Worm (Caenorhabditis elegans) whole organism, L4 larva: ENCODE measurements around the gene R07B7.6.

Experiments
- Y75B8A.6 ChIP-seq: fragments of 200-800 bp; sonication (Bioruptor generic); IDR thresholded peaks from 2 replicates; pipeline ENCODE4 v1.3.6; 2022; ENCODE audit warnings: missing genetic modification reagents, missing genetic modification characterization, missing compliant biosample characterization
- attf-4 ChIP-seq: sonication (generic microtip); optimal IDR thresholded peaks from 3 replicates; lab custom pipeline; 2017; ENCODE audit warnings: missing biosample characterization, missing genetic modification characterization
- ceh-28 ChIP-seq: fragments of 150-350 bp; optimal IDR thresholded peaks from 2 replicates; lab custom pipeline; 2014; ENCODE audit warnings: missing biosample characterization, missing genetic modification reagents, missing genetic modification characterization
- fos-1 ChIP-seq: fragments of 150-350 bp; optimal IDR thresholded peaks from 2 replicates; lab custom pipeline; 2014; ENCODE audit warnings: missing biosample characterization, missing genetic modification characterization
- hmg-1.1 ChIP-seq: fragments of 200-800 bp; sonication (Bioruptor generic); IDR thresholded peaks from 2 replicates; pipeline ENCODE4 v1.3.6; 2022; ENCODE audit warnings: missing genetic modification reagents, missing genetic modification characterization, missing compliant biosample characterization
- lin-15B ChIP-seq: fragments of 150-350 bp; sonication (generic microtip); optimal IDR thresholded peaks from 3 replicates; lab custom pipeline; 2014; ENCODE audit warnings: missing biosample characterization, missing genetic modification characterization
- lin-38 ChIP-seq: fragments of 200-800 bp; sonication (Bioruptor generic); IDR thresholded peaks from 2 replicates; pipeline ENCODE4 v1.3.6; 2022; ENCODE audit warnings: missing genetic modification reagents, missing genetic modification characterization, missing compliant biosample characterization
- lir-3 ChIP-seq: sonication (generic microtip); optimal IDR thresholded peaks from 2 replicates; lab custom pipeline; 2016; ENCODE audit warnings: mild to moderate bottlenecking, missing genetic modification characterization, missing compliant biosample characterization
- mxl-3 ChIP-seq: fragments of 200-800 bp; sonication (Bioruptor generic); optimal IDR thresholded peaks from 2 replicates; lab custom pipeline; 2018; ENCODE audit warnings: mild to moderate bottlenecking, missing genetic modification characterization, missing compliant biosample characterization
- nhr-11 ChIP-seq: fragments of 150-350 bp; optimal IDR thresholded peaks from 2 replicates; lab custom pipeline; 2014; ENCODE audit warnings: missing biosample characterization, missing genetic modification characterization
- nhr-28 ChIP-seq: fragments of 150-350 bp; optimal IDR thresholded peaks from 2 replicates; lab custom pipeline; 2014; ENCODE audit warnings: missing biosample characterization, missing genetic modification characterization
- pha-4 ChIP-seq, 2 experiments: fragments of 150-350 bp in 1 of 2; fragments of 200-800 bp in 1 of 2; sonication (Bioruptor generic) in 1 of 2; IDR thresholded peaks in 1 of 2; optimal IDR thresholded peaks in 1 of 2; 2 replicates each; pipeline versions ENCODE4 v1.3.6 to Lab custom; 2014 to 2022; ENCODE audit warnings: missing genetic modification characterization in 2 of 2, missing genetic modification reagents in 2 of 2, missing biosample characterization in 1 of 2, missing compliant biosample characterization in 1 of 2
- skn-1 ChIP-seq: fragments of 150-350 bp; optimal IDR thresholded peaks from 2 replicates; lab custom pipeline; 2014; ENCODE audit warnings: missing biosample characterization, missing genetic modification characterization
- unc-62 ChIP-seq, 3 experiments: fragments of 150-350 bp in 1 of 3; sonication (generic microtip); optimal IDR thresholded peaks in 2 of 3; peaks in 1 of 3; 1 replicate in 1 of 3; 2 replicates in 2 of 3; lab custom pipeline; 2014 to 2017; ENCODE audit warnings: missing biosample characterization in 3 of 3, missing genetic modification characterization in 3 of 3, missing genetic modification reagents in 3 of 3, missing genotype in 1 of 3

DNA sequence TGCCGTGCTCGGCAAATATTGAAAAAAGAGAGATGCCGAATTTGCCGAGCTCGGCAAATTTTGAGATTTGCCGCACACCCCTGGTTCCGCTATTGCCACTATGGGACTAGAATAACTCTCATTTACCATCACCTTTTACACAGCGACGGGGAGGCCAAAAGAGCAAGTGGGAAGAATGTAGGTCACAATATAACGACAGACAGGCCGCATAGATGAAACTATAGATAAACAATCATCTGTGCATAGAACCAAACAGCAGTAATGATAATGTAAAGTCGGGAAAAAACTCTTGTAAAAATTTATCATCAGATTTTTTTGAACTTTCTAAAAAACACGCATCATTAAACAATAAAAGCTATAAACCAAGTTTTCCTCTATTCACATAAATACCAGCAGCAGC, 6.3 kb downstream of the R07B7.6 start, which contains the start of gene kmo-2:
- no peak for TF ChIP-seq pha-4 (GFP tag; IDR thresholded peaks at IDR 0.05; lab: Robert Waterston, UW)
- TF ChIP-seq pha-4 (tag; optimal IDR thresholded peaks at IDR 0.05; lab: Kevin White, UChicago) = no peak
- no peak for TF ChIP-seq nhr-11 (tag; lab: Kevin White, UChicago)
- TF ChIP-seq unc-62 (GFP tag; optimal IDR thresholded peaks at IDR 0.05 in 1 of 2; lab: Kevin White, UChicago) = no peak
- TF ChIP-seq unc-62 (tag; optimal IDR thresholded peaks at IDR 0.05; lab: Kevin White, UChicago) = no peak
- TF ChIP-seq hmg-1.1 (GFP tag; lab: Robert Waterston, UW) = no peak
- TF ChIP-seq lir-3 = no peak
- no peak for TF ChIP-seq nhr-28
- no peak for TF ChIP-seq lin-38
- TF ChIP-seq attf-4 (tag; lab: Kevin White, UChicago) = no peak
- no peak for TF ChIP-seq skn-1 (tag; lab: Kevin White, UChicago)
- TF ChIP-seq mxl-3 = no peak
- no peak for TF ChIP-seq ceh-28 (tag; lab: Kevin White, UChicago)
- TF ChIP-seq fos-1 (tag; lab: Kevin White, UChicago) = no peak
- no peak for TF ChIP-seq Y75B8A.6 (GFP tag; lab: Robert Waterston, UW)
- no peak for TF ChIP-seq lin-15B (tag; lab: Kevin White, UChicago)
